Worm (Caenorhabditis elegans): ENCODE measurements around the gene Y43F8B.29.

The Y43F8B.29 gene

ce11 chrV:19491302-19491701 lies at the start of gene Y43F8B.29:
Gene Y43F8B.29, plus strand, starts transcription at chrV:19491602.
- TF ChIP-seq dao-5 (tag; optimal IDR thresholded peaks at IDR 0.05) (no peak), him-1 (tag; optimal IDR thresholded peaks at IDR 0.05) (no peak), W03F9.2 (tag; optimal IDR thresholded peaks at IDR 0.05) (no peak)

DNA sequence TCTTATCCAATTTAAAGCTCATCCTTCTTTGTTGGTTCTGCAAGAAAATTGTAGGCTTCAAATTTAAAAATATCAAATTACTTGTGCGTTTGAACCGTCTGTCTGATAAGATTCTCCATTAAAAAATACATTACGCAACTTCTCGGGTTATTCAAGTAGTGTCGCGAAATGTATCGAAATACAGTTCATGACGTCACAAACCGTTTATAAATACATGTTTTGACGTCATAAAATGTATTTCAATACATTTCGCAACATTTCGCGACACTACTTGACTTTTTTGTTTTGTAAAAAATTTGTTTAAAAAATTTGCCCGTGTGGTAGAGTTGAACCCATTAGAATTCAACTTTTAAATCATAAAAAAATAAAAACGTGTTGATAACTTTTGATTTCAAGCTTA lies 47.8 kb upstream of the Y43F8B.29 start:
- no peak for TF ChIP-seq dao-5 (tag; optimal IDR thresholded peaks at IDR 0.05)
- TF ChIP-seq W03F9.2 (tag; optimal IDR thresholded peaks at IDR 0.05) = no peak

DNA sequence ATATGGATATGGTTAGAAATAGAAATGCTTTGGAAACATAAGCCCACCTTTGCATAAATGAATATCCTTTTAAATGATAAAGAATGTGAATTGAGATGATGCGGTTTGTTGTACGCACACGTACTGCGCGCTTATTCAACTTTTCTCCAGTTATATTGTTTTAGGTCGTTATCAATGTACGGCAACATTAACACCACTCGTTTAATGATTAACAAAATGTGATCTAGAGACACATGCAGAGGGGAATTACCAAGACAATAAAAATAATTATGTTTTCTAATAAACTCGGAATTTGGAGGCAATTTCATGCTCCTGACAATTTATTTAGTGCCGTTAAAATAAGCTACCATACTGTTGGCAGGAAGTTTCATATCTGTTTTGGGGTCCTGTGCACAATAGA lies 46.0 kb upstream of the Y43F8B.29 start, which contains the start of gene M04C3.1:
M04C3.1 (minus strand) TSS at position 164 of the 400 bp plus-strand sequence.
- TF ChIP-seq him-1 (tag; optimal IDR thresholded peaks at IDR 0.05) = no peak
- TF ChIP-seq dao-5 (tag; optimal IDR thresholded peaks at IDR 0.05) = no peak
- TF ChIP-seq W03F9.2 (tag; optimal IDR thresholded peaks at IDR 0.05) = no peak

DNA sequence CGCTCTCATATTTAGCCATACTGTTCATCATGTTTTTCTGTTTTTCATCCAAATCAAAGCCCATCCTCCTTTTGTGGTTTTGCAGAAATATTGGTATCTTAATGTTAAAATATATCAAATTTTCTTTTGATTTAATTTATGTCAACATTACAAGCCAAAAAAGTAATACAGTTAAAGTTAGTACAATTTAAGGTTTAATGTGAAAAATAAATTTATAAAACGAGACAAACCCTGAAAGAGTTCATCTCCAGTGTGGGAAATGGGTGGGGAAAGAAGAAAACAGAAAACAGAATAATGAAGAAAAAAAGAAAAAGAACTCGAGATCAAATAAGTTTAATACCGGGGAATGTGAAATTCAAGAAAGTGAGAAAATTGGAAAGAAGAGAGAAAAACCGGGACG lies 42.6 kb upstream of the Y43F8B.29 start, which contains the start of gene M04C3.2:
M04C3.2 (minus strand) TSS at position 101 of the 400 bp plus-strand sequence.
- TF ChIP-seq him-1 (tag; optimal IDR thresholded peaks at IDR 0.05) = no peak
- no peak for TF ChIP-seq dao-5 (tag; optimal IDR thresholded peaks at IDR 0.05)
- no peak for TF ChIP-seq W03F9.2 (tag; optimal IDR thresholded peaks at IDR 0.05)

ce11 chrV:19449544-19449943 lies 41.9 kb upstream of the Y43F8B.29 start, which contains the start of gene M04C3.5:
Gene M04C3.5, plus strand, starts transcription at chrV:19449733.
- TF ChIP-seq W03F9.2 (tag; optimal IDR thresholded peaks at IDR 0.05) (no peak), dao-5 (tag; optimal IDR thresholded peaks at IDR 0.05) (no peak), him-1 (tag; optimal IDR thresholded peaks at IDR 0.05) (no peak)

DNA sequence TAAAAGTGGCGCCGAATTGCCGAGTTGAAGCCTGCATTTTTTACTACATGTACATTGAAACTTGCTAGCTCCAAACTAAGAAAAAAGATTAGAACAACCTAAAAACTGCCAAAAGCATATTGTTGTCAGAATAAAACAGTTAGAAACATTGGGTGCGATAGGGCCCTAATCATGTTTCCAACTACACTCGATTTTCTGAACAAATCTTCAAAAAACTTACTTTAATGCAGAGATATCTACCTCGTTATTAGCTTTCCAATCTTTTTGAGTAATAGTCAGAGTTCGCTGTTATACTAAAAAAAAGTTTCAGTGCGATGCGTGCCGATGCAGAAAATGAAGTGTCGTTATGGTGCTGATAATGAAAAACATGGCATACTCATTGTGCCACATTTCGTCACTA lies 35.8 kb upstream of the Y43F8B.29 start, which contains the start of the genes Y43F8B.13 and Y43F8B.14:
Y43F8B.13 (plus strand) TSS at position 301 of the 400 bp plus-strand sequence.
Y43F8B.14 (minus strand) TSS at position 322 of the 400 bp plus-strand sequence.
- TF ChIP-seq W03F9.2 (tag; optimal IDR thresholded peaks at IDR 0.05) = no peak
- TF ChIP-seq him-1 (tag; optimal IDR thresholded peaks at IDR 0.05) = no peak
- TF ChIP-seq dao-5 (tag; optimal IDR thresholded peaks at IDR 0.05) = no peak

- TF ChIP-seq dao-5 (tag; optimal IDR thresholded peaks at IDR 0.05) = no peak
- TF ChIP-seq him-1 (tag; optimal IDR thresholded peaks at IDR 0.05) = no peak
- TF ChIP-seq W03F9.2 (tag; optimal IDR thresholded peaks at IDR 0.05) = no peak
Measured at ce11 chrV:19457120-19457519, 34.3 kb upstream of the Y43F8B.29 start, which contains the start of gene Y43F8B.24. Gene Y43F8B.24, plus strand, starts transcription at chrV:19457420.

DNA sequence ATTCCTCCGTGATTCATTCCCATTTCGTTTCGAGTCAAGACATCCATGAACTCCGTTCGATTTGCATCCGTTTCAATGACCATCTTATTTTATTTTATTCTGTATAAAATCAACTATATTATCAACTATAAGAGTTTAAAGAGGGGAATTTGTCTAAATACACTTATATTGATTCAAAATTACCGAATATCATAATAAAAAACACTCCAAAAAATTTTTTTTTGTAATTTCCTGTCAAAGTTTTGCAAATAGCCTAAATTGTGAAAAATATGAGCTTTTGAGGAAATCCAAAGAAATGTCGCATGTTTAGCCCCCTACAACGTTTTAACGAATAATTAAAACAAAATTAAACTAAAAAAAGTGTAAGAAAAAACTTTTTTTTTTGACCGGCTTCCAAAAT lies 29.4 kb upstream of the Y43F8B.29 start, which contains the start of gene Y43F8B.15:
Y43F8B.15 (minus strand) TSS at position 101 of the 400 bp plus-strand sequence.
- TF ChIP-seq him-1 (tag; optimal IDR thresholded peaks at IDR 0.05) (no peak), dao-5 (tag; optimal IDR thresholded peaks at IDR 0.05) (no peak), W03F9.2 (tag; optimal IDR thresholded peaks at IDR 0.05) (no peak)

DNA sequence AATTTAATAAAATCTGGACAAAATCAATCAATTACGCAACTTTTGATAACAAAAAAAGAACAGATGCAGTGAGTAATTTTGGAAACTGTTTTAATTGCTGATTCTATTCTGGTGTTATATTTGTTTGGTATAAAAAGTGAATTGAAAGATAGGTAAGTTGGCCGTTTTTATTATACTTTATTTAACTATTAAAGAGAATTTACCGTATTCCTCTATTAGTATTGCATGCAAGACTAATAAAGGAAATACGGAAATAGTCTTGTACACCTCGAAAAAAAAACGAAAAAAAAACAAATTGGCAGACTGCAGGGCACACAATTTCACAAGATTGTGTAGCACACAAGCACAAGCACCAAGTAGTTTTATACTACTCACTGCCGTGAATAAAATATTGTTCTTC lies 28.8 kb upstream of the Y43F8B.29 start, which contains the start of gene Y43F8B.25:
Y43F8B.25 (plus strand) TSS at position 301 of the 400 bp plus-strand sequence.
- no peak for TF ChIP-seq W03F9.2 (tag; optimal IDR thresholded peaks at IDR 0.05)

ce11 chrV:19467574-19467973 lies 23.8 kb upstream of the Y43F8B.29 start, which contains the start of gene Y43F8B.23:
Gene Y43F8B.23, minus strand, starts transcription at chrV:19467648.
- no peak for TF ChIP-seq him-1 (tag; optimal IDR thresholded peaks at IDR 0.05)
- TF ChIP-seq dao-5 (tag; optimal IDR thresholded peaks at IDR 0.05) = no peak
- TF ChIP-seq W03F9.2 (tag; optimal IDR thresholded peaks at IDR 0.05) = no peak

DNA sequence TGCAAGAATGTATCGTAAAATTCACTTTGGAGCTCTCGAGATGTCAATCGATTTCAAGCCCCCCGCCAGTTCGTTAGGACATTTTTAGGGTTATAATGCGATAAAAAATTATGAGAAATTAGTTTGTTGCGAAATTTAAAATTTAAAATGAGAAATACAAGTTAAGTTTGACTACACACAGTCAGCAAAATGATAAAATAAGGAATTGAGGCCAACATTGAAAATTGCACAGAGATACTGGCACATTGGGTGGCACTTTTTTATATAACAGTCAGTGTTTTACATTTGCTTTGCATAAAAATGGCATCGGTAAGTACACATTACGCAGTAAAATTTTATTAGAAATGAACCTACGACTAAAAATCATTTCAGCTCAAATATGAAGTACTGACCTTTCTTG lies 23.3 kb upstream of the Y43F8B.29 start, which contains the start of gene Y43F8B.12:
Y43F8B.12 (plus strand) TSS at position 301 of the 400 bp plus-strand sequence.
- no peak for TF ChIP-seq him-1 (tag; optimal IDR thresholded peaks at IDR 0.05)

- TF ChIP-seq him-1 (tag; optimal IDR thresholded peaks at IDR 0.05) (no peak), W03F9.2 (tag; optimal IDR thresholded peaks at IDR 0.05) (no peak), dao-5 (tag; optimal IDR thresholded peaks at IDR 0.05) (no peak)
Measured at ce11 chrV:19470385-19470784, 21.0 kb upstream of the Y43F8B.29 start, which contains the start of gene Y43F8B.11. Gene Y43F8B.11, plus strand, starts transcription at chrV:19470685.

- no peak for TF ChIP-seq dao-5 (tag; optimal IDR thresholded peaks at IDR 0.05)
- no peak for TF ChIP-seq W03F9.2 (tag; optimal IDR thresholded peaks at IDR 0.05)
- TF ChIP-seq him-1 (tag; optimal IDR thresholded peaks at IDR 0.05) = no peak
Measured at ce11 chrV:19473842-19474514, 17.4 kb upstream of the Y43F8B.29 start, which contains the start of gene Y43F8B.10. Gene Y43F8B.10, plus strand, starts transcription at chrV:19474464.

- TF ChIP-seq dao-5 (tag; optimal IDR thresholded peaks at IDR 0.05) = no peak
- TF ChIP-seq him-1 (tag; optimal IDR thresholded peaks at IDR 0.05) = no peak
- no peak for TF ChIP-seq W03F9.2 (tag; optimal IDR thresholded peaks at IDR 0.05)
Measured at ce11 chrV:19477302-19477701, 14.1 kb upstream of the Y43F8B.29 start.
